Fruit fly (Drosophila melanogaster) whole organism, embryonic: ENCODE results near the gene sol.
A peak's percentile ranks its signal among the peaks of the same experiment; 100 is the strongest.

ENCODE experiments used
- B-H1 ChIP-seq: fragments of 200-800 bp; sonication (Bioruptor generic); IDR thresholded peaks from 3 replicates; pipeline ENCODE4 v1.3.6; 2022; ENCODE audit warnings: missing biosample characterization, missing genetic modification characterization
- CG12942 ChIP-seq: fragments of 200-800 bp; sonication (Bioruptor generic); optimal IDR thresholded peaks from 3 replicates; lab custom pipeline; 2016; ENCODE audit warnings: missing biosample characterization, missing genetic modification characterization
- CG14710 ChIP-seq: fragments of 200-800 bp; sonication (Bioruptor generic); optimal IDR thresholded peaks from 3 replicates; lab custom pipeline; 2019; ENCODE audit warnings: missing biosample characterization, mild to moderate bottlenecking, missing genetic modification characterization, moderate library complexity
- CG15514 ChIP-seq: fragments of 200-800 bp; sonication (Bioruptor generic); optimal IDR thresholded peaks from 3 replicates; lab custom pipeline; 2017; ENCODE audit warnings: missing biosample characterization, missing genetic modification characterization, mild to moderate bottlenecking, moderate library complexity, missing genetic modification reagents
- CG17361 ChIP-seq: fragments of 200-800 bp; sonication (Bioruptor generic); IDR thresholded peaks from 3 replicates; pipeline ENCODE4 v1.3.6; 2022; ENCODE audit warnings: missing biosample characterization, missing genetic modification characterization
- CG1792 ChIP-seq: fragments of 200-800 bp; sonication (Bioruptor generic); optimal IDR thresholded peaks from 2 replicates; lab custom pipeline; 2016; ENCODE audit warnings: missing biosample characterization, missing genetic modification characterization
- CG18011 ChIP-seq: fragments of 200-800 bp; sonication (Bioruptor generic); optimal IDR thresholded peaks from 2 replicates; lab custom pipeline; 2017; ENCODE audit warnings: missing biosample characterization, missing genetic modification characterization, mild to moderate bottlenecking, moderate library complexity, missing genotype
- CG2199 ChIP-seq: fragments of 200-800 bp; sonication (Bioruptor generic); IDR thresholded peaks from 3 replicates; pipeline ENCODE4 v1.3.6; 2022; ENCODE audit warnings: missing biosample characterization, missing genetic modification characterization
- CG32532 ChIP-seq: fragments of 200-800 bp; sonication (Bioruptor generic); IDR thresholded peaks from 2 replicates; pipeline ENCODE4 v1.3.6; 2022; ENCODE audit warnings: missing biosample characterization, missing genetic modification characterization
- CG32767 ChIP-seq: fragments of 200-800 bp; sonication (Bioruptor generic); IDR thresholded peaks from 2 replicates; pipeline ENCODE4 v1.3.6; 2022; ENCODE audit warnings: missing biosample characterization, missing genetic modification characterization
- CG6175 ChIP-seq: fragments of 200-800 bp; sonication (Bioruptor generic); IDR thresholded peaks from 3 replicates; pipeline ENCODE4 v1.3.6; 2022; ENCODE audit warnings: missing biosample characterization, missing genetic modification characterization
- CG6254 ChIP-seq: fragments of 200-800 bp; sonication (Bioruptor generic); optimal IDR thresholded peaks from 3 replicates; lab custom pipeline; 2017; ENCODE audit warnings: mild to moderate bottlenecking, missing biosample characterization, missing genetic modification reagents, missing genetic modification characterization
- CG7556 ChIP-seq: fragments of 200-800 bp; sonication (Bioruptor generic); optimal IDR thresholded peaks from 2 replicates; lab custom pipeline; 2017; ENCODE audit warnings: missing biosample characterization, mild to moderate bottlenecking, missing genetic modification characterization
- CG8290 ChIP-seq, 3 experiments: fragments of 200-800 bp; sonication (Bioruptor generic); optimal IDR thresholded peaks; 2 replicates each; lab custom pipeline; 2016 to 2019; ENCODE audit warnings: missing biosample characterization in 3 of 3, missing genetic modification characterization in 3 of 3, mild to moderate bottlenecking in 2 of 3, moderate library complexity in 1 of 3
- CrebB ChIP-seq: fragments of 200-800 bp; sonication (Bioruptor generic); optimal IDR thresholded peaks from 3 replicates; lab custom pipeline; 2018; ENCODE audit warnings: missing biosample characterization, mild to moderate bottlenecking, missing genetic modification characterization
- ERR ChIP-seq: fragments of 200-800 bp; sonication (Bioruptor generic); optimal IDR thresholded peaks from 2 replicates; lab custom pipeline; 2016; ENCODE audit warnings: missing biosample characterization, missing genetic modification characterization
- Ets97D ChIP-seq: fragments of 200-800 bp; sonication (Bioruptor generic); optimal IDR thresholded peaks from 3 replicates; lab custom pipeline; 2016; ENCODE audit warnings: missing biosample characterization, missing genetic modification characterization
- Fer1 ChIP-seq: fragments of 200-800 bp; sonication (Bioruptor generic); optimal IDR thresholded peaks from 2 replicates; lab custom pipeline; 2017; ENCODE audit warnings: missing biosample characterization, mild to moderate bottlenecking, missing genetic modification characterization
- HHEX ChIP-seq: fragments of 200-800 bp; sonication (Bioruptor generic); optimal IDR thresholded peaks from 3 replicates; lab custom pipeline; 2017; ENCODE audit warnings: missing biosample characterization, mild to moderate bottlenecking, missing genetic modification characterization, missing genetic modification reagents
- Hand ChIP-seq: fragments of 200-800 bp; sonication (Bioruptor generic); optimal IDR thresholded peaks from 2 replicates; lab custom pipeline; 2017; ENCODE audit warnings: mild to moderate bottlenecking, missing biosample characterization, missing genetic modification reagents, missing genetic modification characterization
- Hr39 ChIP-seq: fragments of >200 bp; optimal IDR thresholded peaks from 2 replicates; lab custom pipeline; 2017
- Hr51 ChIP-seq, 2 experiments: fragments of 200-800 bp; sonication (Bioruptor generic); optimal IDR thresholded peaks; 2 replicates in 1 of 2; 3 replicates in 1 of 2; lab custom pipeline; 2016 to 2018; ENCODE audit warnings: missing biosample characterization in 2 of 2, missing genetic modification characterization in 2 of 2, mild to moderate bottlenecking in 1 of 2, moderate library complexity in 1 of 2
- Meics ChIP-seq: fragments of 200-800 bp; sonication (Bioruptor generic); optimal IDR thresholded peaks from 2 replicates; lab custom pipeline; 2017; ENCODE audit warnings: missing biosample characterization, mild to moderate bottlenecking, missing genetic modification characterization
- NK7.1 ChIP-seq: fragments of 200-800 bp; sonication (Bioruptor generic); optimal IDR thresholded peaks from 3 replicates; lab custom pipeline; 2016; ENCODE audit warnings: missing biosample characterization, missing genetic modification characterization
- Neu2 ChIP-seq: fragments of 200-800 bp; sonication (Bioruptor generic); optimal IDR thresholded peaks from 3 replicates; lab custom pipeline; 2016; ENCODE audit warnings: missing biosample characterization, missing genetic modification characterization, borderline replicate concordance
- Sry-β ChIP-seq: fragments of 200-800 bp; sonication (Bioruptor generic); optimal IDR thresholded peaks from 2 replicates; lab custom pipeline; 2018; ENCODE audit warnings: missing biosample characterization, mild to moderate bottlenecking, missing genetic modification characterization, moderate library complexity
- Usf ChIP-seq: fragments of 200-800 bp; sonication (Bioruptor generic); optimal IDR thresholded peaks from 2 replicates; lab custom pipeline; 2017; ENCODE audit warnings: missing genotype, missing biosample characterization, missing genetic modification characterization
- amos ChIP-seq: fragments of 200-800 bp; sonication (Bioruptor generic); IDR thresholded peaks from 2 replicates; pipeline ENCODE4 v1.3.6; 2022; ENCODE audit warnings: missing biosample characterization, missing genetic modification characterization; ENCODE audit not compliant: partially characterized antibody
- ash1 ChIP-seq: fragments of 200-800 bp; sonication (Bioruptor generic); optimal IDR thresholded peaks from 2 replicates; lab custom pipeline; 2018; ENCODE audit warnings: missing biosample characterization, mild to moderate bottlenecking, missing genetic modification characterization
- btn ChIP-seq: fragments of 200-800 bp; sonication (Bioruptor generic); optimal IDR thresholded peaks from 2 replicates; lab custom pipeline; 2016; ENCODE audit warnings: missing biosample characterization, missing genetic modification characterization
- cad ChIP-seq: fragments of >200 bp; optimal IDR thresholded peaks from 2 replicates; lab custom pipeline; 2017; ENCODE audit warnings: missing biosample characterization, missing genetic modification characterization
- cg ChIP-seq: fragments of 200-800 bp; sonication (Bioruptor generic); optimal IDR thresholded peaks from 3 replicates; lab custom pipeline; 2019; ENCODE audit warnings: missing biosample characterization, mild to moderate bottlenecking, missing genetic modification characterization, moderate library complexity
- disco-r ChIP-seq: fragments of 200-800 bp; sonication (Bioruptor generic); optimal IDR thresholded peaks from 2 replicates; lab custom pipeline; 2016; ENCODE audit warnings: missing biosample characterization, missing genetic modification characterization
- dpn ChIP-seq, 2 experiments: fragments of 200-800 bp; sonication (Bioruptor generic); optimal IDR thresholded peaks; 3 replicates each; lab custom pipeline; 2016; ENCODE audit warnings: missing biosample characterization in 2 of 2, missing genetic modification characterization in 2 of 2
- exex ChIP-seq: fragments of 200-800 bp; sonication (Bioruptor generic); optimal IDR thresholded peaks from 4 replicates; lab custom pipeline; 2018; ENCODE audit warnings: missing biosample characterization, mild to moderate bottlenecking, missing genetic modification characterization, moderate library complexity
- fd64A ChIP-seq: fragments of 200-800 bp; sonication (Bioruptor generic); optimal IDR thresholded peaks from 3 replicates; lab custom pipeline; 2018; ENCODE audit warnings: missing biosample characterization, mild to moderate bottlenecking, missing genetic modification characterization
- gce ChIP-seq: fragments of 200-800 bp; sonication (Bioruptor generic); IDR thresholded peaks from 3 replicates; pipeline ENCODE4 v1.3.6; 2022; ENCODE audit warnings: missing biosample characterization, missing genetic modification characterization
- gem ChIP-seq: fragments of 200-800 bp; sonication (Bioruptor generic); optimal IDR thresholded peaks from 2 replicates; lab custom pipeline; 2019; ENCODE audit warnings: missing biosample characterization, mild to moderate bottlenecking, missing genetic modification characterization, moderate library complexity
- gsb ChIP-seq: fragments of 200-800 bp; sonication (Bioruptor generic); IDR thresholded peaks from 2 replicates; pipeline ENCODE4 v1.3.6; 2022; ENCODE audit warnings: missing biosample characterization, missing genetic modification characterization
- nerfin-2 ChIP-seq: fragments of 200-800 bp; sonication (Bioruptor generic); IDR thresholded peaks from 2 replicates; pipeline ENCODE4 v1.3.6; 2022; ENCODE audit warnings: missing biosample characterization, missing genetic modification characterization; ENCODE audit not compliant: partially characterized antibody
- peb ChIP-seq: fragments of 200-800 bp; sonication (Bioruptor generic); IDR thresholded peaks from 2 replicates; pipeline ENCODE4 v1.3.6; 2022; ENCODE audit warnings: missing biosample characterization, missing genetic modification characterization
- pum ChIP-seq: fragments of 200-800 bp; sonication (Bioruptor generic); optimal IDR thresholded peaks from 2 replicates; lab custom pipeline; 2016; ENCODE audit warnings: missing biosample characterization, missing genetic modification characterization
- pzg ChIP-seq: fragments of 200-800 bp; sonication (Bioruptor generic); optimal IDR thresholded peaks from 3 replicates; lab custom pipeline; 2018; ENCODE audit warnings: missing biosample characterization, mild to moderate bottlenecking, missing genetic modification characterization, moderate library complexity
- ranshi ChIP-seq: fragments of 200-800 bp; sonication (Bioruptor generic); IDR thresholded peaks from 2 replicates; pipeline ENCODE4 v1.3.6; 2022; ENCODE audit warnings: missing biosample characterization, missing genetic modification characterization
- seq ChIP-seq: fragments of 200-800 bp; sonication (Bioruptor generic); IDR thresholded peaks from 2 replicates; pipeline ENCODE4 v1.3.6; 2022; ENCODE audit warnings: missing biosample characterization, missing genetic modification characterization
- trh ChIP-seq: fragments of 200-800 bp; sonication (Bioruptor generic); optimal IDR thresholded peaks from 2 replicates; lab custom pipeline; 2016; ENCODE audit warnings: missing biosample characterization, missing genetic modification characterization
- usp ChIP-seq: fragments of >200 bp; optimal IDR thresholded peaks from 2 replicates; lab custom pipeline; 2017; ENCODE audit warnings: missing biosample characterization, missing genetic modification characterization
- z ChIP-seq: fragments of 200-800 bp; sonication (Bioruptor generic); IDR thresholded peaks from 3 replicates; pipeline ENCODE4 v1.3.6; 2022; ENCODE audit warnings: missing biosample characterization, missing genetic modification characterization
- zfh1 ChIP-seq: fragments of 200-800 bp; sonication (Bioruptor generic); IDR thresholded peaks from 3 replicates; pipeline ENCODE4 v1.3.6; 2022; ENCODE audit warnings: missing biosample characterization, missing genetic modification characterization

Gene sol

DNA sequence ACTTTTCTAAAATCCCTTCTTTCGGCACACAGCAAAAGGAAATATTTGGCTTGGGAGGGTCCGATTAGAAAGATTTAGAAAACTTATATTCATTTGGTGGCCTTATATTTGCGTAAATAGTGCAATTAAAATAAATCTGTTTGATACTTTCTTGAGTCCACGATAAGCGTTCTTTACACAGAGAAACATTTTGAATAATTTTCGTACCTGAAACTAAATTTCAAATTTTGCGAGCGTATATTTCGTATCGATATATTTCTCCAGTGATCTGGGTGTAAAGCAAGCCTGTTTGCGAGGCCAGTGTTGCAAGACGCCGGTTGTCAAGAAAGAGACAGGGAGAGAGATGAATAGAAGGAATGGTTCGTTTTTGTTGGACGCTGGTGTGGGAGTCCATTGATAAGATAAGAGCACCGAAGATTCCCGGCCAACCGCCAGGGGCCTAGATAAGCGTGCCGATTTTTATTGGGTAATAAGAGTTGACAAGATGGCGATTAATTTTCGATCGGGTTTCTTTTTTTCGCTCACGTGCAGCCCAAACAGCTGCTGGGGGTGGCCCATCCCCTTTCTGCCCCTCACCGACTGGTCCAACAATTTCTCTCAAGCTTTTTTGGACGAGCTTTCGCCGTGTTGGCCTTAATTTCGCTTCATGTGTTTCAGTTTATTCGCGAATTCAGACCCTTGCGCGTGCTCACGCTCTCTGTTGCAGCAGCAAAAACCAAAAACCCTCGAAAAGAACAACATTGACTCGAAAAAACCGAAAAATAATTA lies 23.8 kb downstream of the sol start, which contains the start of gene slgA (continued):
- no peak for TF ChIP-seq CG7556 (GFP tag; lab: Kevin White, UChicago)
- no peak for TF ChIP-seq CG6175 (GFP tag; lab: Robert Waterston, UW)
- peak; percentile 26; the same call in 1 of the 2 replicates for TF ChIP-seq gsb (GFP tag; lab: Robert Waterston, UW)
- TF ChIP-seq peb (GFP tag; lab: Robert Waterston, UW), result no peak
- TF ChIP-seq Hr51 (GFP tag; optimal IDR thresholded peaks at IDR 0.05; lab: Kevin White, UChicago), result peak in 1 of 2 experiments; percentile 64
- peak; percentile 71 for TF ChIP-seq amos (GFP tag; lab: Robert Waterston, UW)
- no peak for TF ChIP-seq exex
- TF ChIP-seq CG32532 (GFP tag; lab: Robert Waterston, UW), result peak; percentile 22; the same call in 1 of the 2 replicates
- TF ChIP-seq NK7.1, result no peak
- TF ChIP-seq seq (GFP tag; lab: Robert Waterston, UW), result no peak
- TF ChIP-seq CG12942 (GFP tag; lab: Kevin White, UChicago), result peak; percentile 17
- TF ChIP-seq z, result no peak
- TF ChIP-seq ash1, result no peak
- no peak for TF ChIP-seq CG2199 (GFP tag; lab: Robert Waterston, UW)
- TF ChIP-seq zfh1 (GFP tag; lab: Robert Waterston, UW), result 0 out of 3 replicates have a peak, but pooled peaks have one; percentile 26
- TF ChIP-seq Ets97D (GFP tag; lab: Kevin White, UChicago), result peak; percentile 84
- TF ChIP-seq CG6254, result no peak
- TF ChIP-seq HHEX (GFP tag; lab: Kevin White, UChicago), result peak; percentile 36
- TF ChIP-seq CG17361, result peak; percentile 23; the same call in 1 of the 3 replicates
- no peak for TF ChIP-seq B-H1 (GFP tag; lab: Robert Waterston, UW)
- peak; percentile 28 for TF ChIP-seq ERR (GFP tag; lab: Kevin White, UChicago)
- no peak for TF ChIP-seq btn (GFP tag; lab: Kevin White, UChicago)
- no peak for TF ChIP-seq Fer1 (GFP tag; lab: Kevin White, UChicago)
- peak in 1 of 2 experiments; percentile 46 for TF ChIP-seq dpn (GFP tag; optimal IDR thresholded peaks at IDR 0.05; lab: Kevin White, UChicago)
- TF ChIP-seq Hr39 (lab: Kevin White, UChicago), result no peak
- TF ChIP-seq CG8290 (GFP tag; optimal IDR thresholded peaks at IDR 0.05; lab: Kevin White, UChicago), result peak; percentile 61
- peak; percentile 18 to 83 for TF ChIP-seq CG8290 (tag; optimal IDR thresholded peaks at IDR 0.05; lab: Kevin White, UChicago)
- TF ChIP-seq pzg (GFP tag; lab: Kevin White, UChicago), result peak; percentile 86
- TF ChIP-seq usp, result no peak
- no peak for TF ChIP-seq Hand (GFP tag; lab: Kevin White, UChicago)
- peak; percentile 59 for TF ChIP-seq CG14710 (tag; lab: Kevin White, UChicago)
- TF ChIP-seq gce (GFP tag; lab: Robert Waterston, UW), result no peak
- no peak for TF ChIP-seq CG1792 (GFP tag; lab: Kevin White, UChicago)
- TF ChIP-seq CrebB, result no peak
- TF ChIP-seq Neu2 (GFP tag; lab: Kevin White, UChicago), result no peak
- TF ChIP-seq cg, result peak; percentile 6
- TF ChIP-seq pum (GFP tag; lab: Kevin White, UChicago), result peak; percentile 19
- no peak for TF ChIP-seq Meics (GFP tag; lab: Kevin White, UChicago)
- TF ChIP-seq CG18011 (GFP tag; lab: Kevin White, UChicago), result no peak
- TF ChIP-seq cad (GFP tag; lab: Kevin White, UChicago), result no peak
- no peak for TF ChIP-seq CG32767 (GFP tag; lab: Robert Waterston, UW)
- no peak for TF ChIP-seq trh
- no peak for TF ChIP-seq disco-r (GFP tag; lab: Kevin White, UChicago)
- TF ChIP-seq nerfin-2, result no peak; the same call in 1 of the 2 replicates
- no peak for TF ChIP-seq Usf
- TF ChIP-seq ranshi, result no peak
- TF ChIP-seq CG15514 (GFP tag; lab: Kevin White, UChicago), result peak; percentile 65
- TF ChIP-seq fd64A (GFP tag; lab: Kevin White, UChicago), result no peak
- no peak for TF ChIP-seq Sry-β (GFP tag; lab: Kevin White, UChicago)
- TF ChIP-seq gem, result no peak
